ENCODE assay signal across 2 fruit fly cellular contexts in the genomic region with DNA sequence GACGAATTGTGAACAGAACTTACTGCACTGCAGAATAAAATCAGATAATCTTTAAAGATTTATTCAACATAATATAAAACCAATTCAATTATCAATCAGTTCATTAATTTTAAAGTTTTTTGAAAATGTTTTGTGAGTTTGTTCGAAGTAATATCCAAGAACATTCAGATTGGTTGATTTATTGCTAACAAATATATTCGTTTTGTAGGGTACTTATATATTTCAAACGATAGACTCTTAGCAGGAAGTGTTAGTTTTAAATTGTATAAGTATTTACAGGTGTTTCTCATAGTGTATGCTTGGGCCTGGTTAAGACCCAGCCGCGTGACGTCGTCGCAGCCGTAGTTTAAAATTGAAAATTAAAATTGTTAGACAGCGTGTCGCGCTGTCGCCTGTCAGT.
TF ChIP-seq lines count a peak whose summit lies in the region.

No protein-coding gene starts in this region.

TF ChIP-seq in whole organism, embryonic, 481 proteins besides CTCF, POLR2A, EP300 and RAD21 (continued from another document):
- TF ChIP-seq CG2202 (tag; optimal IDR thresholded peaks at IDR 0.05; lab: Kevin White, UChicago) (no peak), phol (tag; optimal IDR thresholded peaks at IDR 0.05; lab: Kevin White, UChicago) (peak; percentile 14), D19A (tag; optimal IDR thresholded peaks at IDR 0.05; lab: Kevin White, UChicago) (peak; percentile 10), CG32767 (GFP tag; IDR thresholded peaks at IDR 0.05; lab: Robert Waterston, UW) (no peak), Gsc (GFP tag; IDR thresholded peaks at IDR 0.05; lab: Robert Waterston, UW) (no peak), Lim3 (GFP tag; IDR thresholded peaks at IDR 0.05; lab: Robert Waterston, UW) (no peak), Abd-B (GFP tag; optimal IDR thresholded peaks at IDR 0.05; lab: Kevin White, UChicago) (no peak), crc (GFP tag; optimal IDR thresholded peaks at IDR 0.05; lab: Kevin White, UChicago) (no peak), CG2889 (GFP tag; IDR thresholded peaks at IDR 0.05; lab: Robert Waterston, UW) (no peak), CG10274 (GFP tag; optimal IDR thresholded peaks at IDR 0.05; lab: Kevin White, UChicago) (no peak), CG5245 (GFP tag; optimal IDR thresholded peaks at IDR 0.05; lab: Kevin White, UChicago) (no peak), bowl (GFP tag; IDR thresholded peaks at IDR 0.05; lab: Robert Waterston, UW) (no peak), exex (tag; optimal IDR thresholded peaks at IDR 0.05; lab: Kevin White, UChicago) (no peak), maf-S (GFP tag; optimal IDR thresholded peaks at IDR 0.05; lab: Kevin White, UChicago) (no peak), CG4617 (GFP tag; optimal IDR thresholded peaks at IDR 0.05; lab: Kevin White, UChicago; ENCODE audit: borderline replicate concordance) (no peak), Sry-β (GFP tag; optimal IDR thresholded peaks at IDR 0.05; lab: Kevin White, UChicago) (no peak), tap (tag; optimal IDR thresholded peaks at IDR 0.05; lab: Kevin White, UChicago) (no peak), tin (GFP tag; optimal IDR thresholded peaks at IDR 0.05; lab: Kevin White, UChicago) (no peak), kah (GFP tag; optimal IDR thresholded peaks at IDR 0.05; lab: Kevin White, UChicago) (no peak), CG2712 (tag; optimal IDR thresholded peaks at IDR 0.05; lab: Kevin White, UChicago) (peak; percentile 3), caup (GFP tag; optimal IDR thresholded peaks at IDR 0.05; lab: Kevin White, UChicago; ENCODE audit: severe bottlenecking) (no peak), gsb-n (tag; optimal IDR thresholded peaks at IDR 0.05; lab: Kevin White, UChicago) (no peak), Blimp-1 (GFP tag; optimal IDR thresholded peaks at IDR 0.05; lab: Kevin White, UChicago) (peak; percentile 4), CG7987 (GFP tag; optimal IDR thresholded peaks at IDR 0.05; lab: Kevin White, UChicago) (no peak), dan (GFP tag; IDR thresholded peaks at IDR 0.05; lab: Robert Waterston, UW) (no peak), CG18262 (tag; optimal IDR thresholded peaks at IDR 0.05; lab: Kevin White, UChicago) (no peak), Vsx1 (GFP tag; optimal IDR thresholded peaks at IDR 0.05; lab: Kevin White, UChicago) (no peak), mirr (GFP tag; optimal IDR thresholded peaks at IDR 0.05; lab: Kevin White, UChicago) (no peak), CG11504 (tag; optimal IDR thresholded peaks at IDR 0.05; lab: Kevin White, UChicago) (peak; percentile 42), Ptx1 (GFP tag; IDR thresholded peaks at IDR 0.05; lab: Robert Waterston, UW) (no peak), Sry-δ (GFP tag; optimal IDR thresholded peaks at IDR 0.05; lab: Kevin White, UChicago) (no peak), Lhr (GFP tag; optimal IDR thresholded peaks at IDR 0.05; lab: Kevin White, UChicago) (no peak), tx (GFP tag; optimal IDR thresholded peaks at IDR 0.05; lab: Kevin White, UChicago) (no peak), psq (GFP tag; optimal IDR thresholded peaks at IDR 0.05; lab: Kevin White, UChicago) (no peak), odd (GFP tag; optimal IDR thresholded peaks at IDR 0.05; lab: Kevin White, UChicago) (no peak), ERR (GFP tag; optimal IDR thresholded peaks at IDR 0.05; lab: Kevin White, UChicago) (no peak), CG13624 (GFP tag; optimal IDR thresholded peaks at IDR 0.05; lab: Kevin White, UChicago) (no peak), trem (tag; optimal IDR thresholded peaks at IDR 0.05; lab: Kevin White, UChicago) (no peak), ind (GFP tag; optimal IDR thresholded peaks at IDR 0.05; lab: Kevin White, UChicago) (no peak), eve (GFP tag; optimal IDR thresholded peaks at IDR 0.05; lab: Kevin White, UChicago) (no peak), CG2678 (tag; optimal IDR thresholded peaks at IDR 0.05; lab: Kevin White, UChicago) (peak; percentile 35), Hey (tag; optimal IDR thresholded peaks at IDR 0.05; lab: Kevin White, UChicago) (no peak), chn (GFP tag; optimal IDR thresholded peaks at IDR 0.05; lab: Kevin White, UChicago) (no peak), CG1832 (GFP tag; optimal IDR thresholded peaks at IDR 0.05; lab: Kevin White, UChicago) (no peak), luna (GFP tag; optimal IDR thresholded peaks at IDR 0.05; lab: Kevin White, UChicago) (no peak), BtbVII (GFP tag; optimal IDR thresholded peaks at IDR 0.05; lab: Kevin White, UChicago) (no peak), ato (GFP tag; IDR thresholded peaks at IDR 0.05; lab: Robert Waterston, UW; ENCODE audit: partially characterized antibody) (no peak), Meics (GFP tag; optimal IDR thresholded peaks at IDR 0.05; lab: Kevin White, UChicago) (no peak)
TF ChIP-seq in whole organism, embryonic: peak in this region for 10.

TF ChIP-seq in whole organism, prepupa, 60 proteins besides CTCF, POLR2A, EP300 and RAD21 (continued from another document):
- TF ChIP-seq CG6163 (GFP tag; IDR thresholded peaks at IDR 0.05; lab: Robert Waterston, UW) (peak; percentile 54; the same call in 1 of the 3 replicates), CG6854 (GFP tag; optimal IDR thresholded peaks at IDR 0.05; lab: Kevin White, UChicago) (no peak), CG9139 (GFP tag; optimal IDR thresholded peaks at IDR 0.05; lab: Kevin White, UChicago) (no peak), CG1621 (tag; optimal IDR thresholded peaks at IDR 0.05; lab: Kevin White, UChicago) (no peak), CG8319 (GFP tag; optimal IDR thresholded peaks at IDR 0.05; lab: Kevin White, UChicago) (no peak), net (GFP tag; optimal IDR thresholded peaks at IDR 0.05; lab: Kevin White, UChicago) (peak; percentile 35), Ets21C (GFP tag; optimal IDR thresholded peaks at IDR 0.05; lab: Kevin White, UChicago) (no peak), Gug (GFP tag; IDR thresholded peaks at IDR 0.05; lab: Robert Waterston, UW) (peak; percentile 47), Sox14 (GFP tag; optimal IDR thresholded peaks at IDR 0.05; lab: Kevin White, UChicago) (no peak), Eip78C (GFP tag; lab: Kevin White, UChicago) (peak; percentile 69), CG6808 (GFP tag; optimal IDR thresholded peaks at IDR 0.05; lab: Kevin White, UChicago) (no peak), topi (GFP tag; optimal IDR thresholded peaks at IDR 0.05; lab: Kevin White, UChicago) (no peak), Met (GFP tag; optimal IDR thresholded peaks at IDR 0.05; lab: Kevin White, UChicago) (no peak), acj6 (GFP tag; optimal IDR thresholded peaks at IDR 0.05; lab: Kevin White, UChicago) (no peak), CG32006 (GFP tag; optimal IDR thresholded peaks at IDR 0.05; lab: Kevin White, UChicago) (peak; percentile 85), salr (GFP tag; optimal IDR thresholded peaks at IDR 0.05; lab: Kevin White, UChicago) (peak in 1 of 2 experiments; percentile 28), Sox15 (GFP tag; optimal IDR thresholded peaks at IDR 0.05; lab: Kevin White, UChicago) (no peak), CG31627 (GFP tag; optimal IDR thresholded peaks at IDR 0.05; lab: Kevin White, UChicago) (no peak), svp (GFP tag; lab: Kevin White, UChicago) (no peak), Sox102F (GFP tag; optimal IDR thresholded peaks at IDR 0.05; lab: Kevin White, UChicago) (no peak), ss (GFP tag; optimal IDR thresholded peaks at IDR 0.05; lab: Kevin White, UChicago) (no peak), Eip93F (GFP tag; optimal IDR thresholded peaks at IDR 0.05; lab: Kevin White, UChicago) (no peak), Ets96B (tag; optimal IDR thresholded peaks at IDR 0.05; lab: Kevin White, UChicago) (no peak), achi (GFP tag; optimal IDR thresholded peaks at IDR 0.05; lab: Kevin White, UChicago) (peak; percentile 31), CG4318 (GFP tag; optimal IDR thresholded peaks at IDR 0.05; lab: Kevin White, UChicago) (peak; percentile 61), fd59A (GFP tag; optimal IDR thresholded peaks at IDR 0.05; lab: Kevin White, UChicago) (no peak), Blimp-1 (GFP tag; optimal IDR thresholded peaks at IDR 0.05; lab: Kevin White, UChicago) (no peak), CG8632 (GFP tag; optimal IDR thresholded peaks at IDR 0.05; lab: Kevin White, UChicago) (no peak), cyc (GFP tag; optimal IDR thresholded peaks at IDR 0.05; lab: Kevin White, UChicago) (no peak), Lpt (GFP tag; optimal IDR thresholded peaks at IDR 0.05; lab: Kevin White, UChicago) (peak; percentile 37)
